Fruit fly (Drosophila melanogaster): ENCODE results near the gene Ack.
A peak's percentile ranks its signal among the peaks of the same experiment; 100 is the strongest.

Ack gene

dm6 chr3L:4116490-4117367, 8.7 kb downstream of the Ack start (continued):
- TF ChIP-seq CG2678 (tag; optimal IDR thresholded peaks at IDR 0.05) (peak; percentile 13), CG9876 (GFP tag; optimal IDR thresholded peaks at IDR 0.05) (no peak), Med (GFP tag) (peak; percentile 31), CG10267 (tag; optimal IDR thresholded peaks at IDR 0.05) (no peak), CG32532 (GFP tag; IDR thresholded peaks at IDR 0.05) (peak; percentile 9; the same call in 1 of the 2 replicates), CG2120 (GFP tag; optimal IDR thresholded peaks at IDR 0.05) (peak; percentile 18), gce (GFP tag; IDR thresholded peaks at IDR 0.05) (0 out of 3 replicates have a peak, but pooled peaks have one; percentile 13), CG7372 (GFP tag; IDR thresholded peaks at IDR 0.05) (no peak), PHDP (tag; optimal IDR thresholded peaks at IDR 0.05) (peak; percentile 16), Bdp1 (GFP tag; optimal IDR thresholded peaks at IDR 0.05) (no peak), bbx (GFP tag; IDR thresholded peaks at IDR 0.05; ENCODE audit: partially characterized antibody) (no peak), gro (GFP tag; optimal IDR thresholded peaks at IDR 0.05) (no peak), Drgx (GFP tag; IDR thresholded peaks at IDR 0.05) (peak; percentile 37; the same call in 1 of the 2 replicates), CG12104 (GFP tag; optimal IDR thresholded peaks at IDR 0.05) (no peak), Blimp-1 (GFP tag; optimal IDR thresholded peaks at IDR 0.05) (no peak), mld (GFP tag; IDR thresholded peaks at IDR 0.05; ENCODE audit: partially characterized antibody) (0 out of 3 replicates have a peak, but pooled peaks have one; percentile 34), sens (GFP tag) (peak; percentile 28), CG5180 (GFP tag; optimal IDR thresholded peaks at IDR 0.05) (no peak), Oli (tag; optimal IDR thresholded peaks at IDR 0.05) (no peak)

- no peak for TF ChIP-seq CG8765 (GFP tag; IDR thresholded peaks at IDR 0.05)
- no peak for TF ChIP-seq al (GFP tag; IDR thresholded peaks at IDR 0.05)
- TF ChIP-seq Trl (optimal IDR thresholded peaks at IDR 0.05) = no peak
- TF ChIP-seq Trl (GFP tag; optimal IDR thresholded peaks at IDR 0.05) = no peak
- no peak for TF ChIP-seq CG10959 (GFP tag; IDR thresholded peaks at IDR 0.05)
- TF ChIP-seq run (tag; optimal IDR thresholded peaks at IDR 0.05) = no peak
- TF ChIP-seq Antp (GFP tag; optimal IDR thresholded peaks at IDR 0.05) = no peak
- TF ChIP-seq Ets97D (GFP tag; optimal IDR thresholded peaks at IDR 0.05) = no peak
- TF ChIP-seq CG8290 (GFP tag; optimal IDR thresholded peaks at IDR 0.05) = no peak
- TF ChIP-seq CG8290 (tag; optimal IDR thresholded peaks at IDR 0.05) = no peak
- TF ChIP-seq org-1 (GFP tag; optimal IDR thresholded peaks at IDR 0.05) = no peak
- no peak for TF ChIP-seq Vsx1 (GFP tag; optimal IDR thresholded peaks at IDR 0.05)
- no peak for TF ChIP-seq tna (GFP tag; IDR thresholded peaks at IDR 0.05; ENCODE audit: partially characterized antibody)
- no peak for TF ChIP-seq CG10543 (GFP tag; optimal IDR thresholded peaks at IDR 0.05)
- no peak for TF ChIP-seq CG7372 (GFP tag; IDR thresholded peaks at IDR 0.05)
- no peak for TF ChIP-seq Oli (tag; optimal IDR thresholded peaks at IDR 0.05)
- TF ChIP-seq Rx (GFP tag; IDR thresholded peaks at IDR 0.05) = no peak
- TF ChIP-seq chm (GFP tag; IDR thresholded peaks at IDR 0.05) = no peak
- no peak for TF ChIP-seq CG14860 (GFP tag; IDR thresholded peaks at IDR 0.05; ENCODE audit: partially characterized antibody)
- TF ChIP-seq CG3163 (GFP tag; optimal IDR thresholded peaks at IDR 0.05) = no peak
- TF ChIP-seq CG16815 (GFP tag; optimal IDR thresholded peaks at IDR 0.05) = no peak
- no peak for TF ChIP-seq CG4360 (GFP tag; IDR thresholded peaks at IDR 0.05)
- TF ChIP-seq CG11247 (GFP tag; IDR thresholded peaks at IDR 0.05) = no peak
- no peak for TF ChIP-seq Rfx (GFP tag; IDR thresholded peaks at IDR 0.05)
- TF ChIP-seq ranshi (GFP tag; IDR thresholded peaks at IDR 0.05) = no peak
- no peak for TF ChIP-seq CG14441 (GFP tag; IDR thresholded peaks at IDR 0.05)
- TF ChIP-seq PHDP (tag; optimal IDR thresholded peaks at IDR 0.05) = no peak
- TF ChIP-seq cg (GFP tag; optimal IDR thresholded peaks at IDR 0.05) = no peak
- TF ChIP-seq abd-A (tag; optimal IDR thresholded peaks at IDR 0.05) = peak; percentile 16
- TF ChIP-seq chinmo (GFP tag; IDR thresholded peaks at IDR 0.05; ENCODE audit: partially characterized antibody) = 0 out of 4 replicates have a peak, but pooled peaks have one; percentile 59
- no peak for TF ChIP-seq NK7.1 (GFP tag; optimal IDR thresholded peaks at IDR 0.05)
- TF ChIP-seq sd (tag; optimal IDR thresholded peaks at IDR 0.05) = peak; percentile 23
- no peak for TF ChIP-seq chif (GFP tag; optimal IDR thresholded peaks at IDR 0.05)
Measured at dm6 chr3L:4117493-4117892, 9.5 kb downstream of the Ack start.

Measured in whole organism, embryonic.